Worm (Caenorhabditis elegans): ENCODE results near the gene cpsf-4.

DNA sequence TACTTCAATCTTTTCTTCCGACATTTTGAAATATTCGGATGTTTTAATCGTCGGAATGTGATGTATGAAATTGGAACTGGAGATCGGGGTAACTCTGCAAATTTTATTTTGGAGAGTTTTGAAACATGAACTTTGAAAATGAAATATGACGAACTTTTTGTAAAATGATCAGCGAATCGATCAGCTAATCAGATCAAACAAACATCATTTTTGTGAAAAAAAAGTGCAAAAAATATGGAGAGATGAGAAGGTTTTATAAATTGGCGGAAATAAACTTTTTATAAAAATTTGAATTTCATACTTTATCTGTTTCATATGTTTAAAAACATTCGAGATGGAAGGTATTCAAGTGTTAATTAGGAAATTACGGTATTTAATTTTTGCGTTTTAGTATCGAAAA lies 18.2 kb upstream of the cpsf-4 start, which contains the start of gene dlc-2:
- TF ChIP-seq him-1 (tag; optimal IDR thresholded peaks at IDR 0.05) (no peak), dao-5 (tag; optimal IDR thresholded peaks at IDR 0.05) (no peak), W03F9.2 (tag; optimal IDR thresholded peaks at IDR 0.05) (no peak)
